Worm (Caenorhabditis elegans) whole organism, early embryonic: ENCODE results near the gene srh-141.

Experiments
- ama-1 ChIP-seq: fragments of 150-350 bp; optimal IDR thresholded peaks from 2 replicates; lab custom pipeline; 2014
- ets-7 ChIP-seq: sonication (generic microtip); optimal IDR thresholded peaks from 2 replicates; lab custom pipeline; 2016; ENCODE audit warnings: missing genotype, missing genetic modification characterization, missing compliant biosample characterization
- flt-1 ChIP-seq: fragments of 200-800 bp; sonication (Bioruptor generic); IDR thresholded peaks from 2 replicates; pipeline ENCODE4 v1.3.6; 2022; ENCODE audit warnings: missing genetic modification characterization, missing compliant biosample characterization

- no peak for TF ChIP-seq flt-1
- TF ChIP-seq ets-7: no peak
- TF ChIP-seq ama-1 (lab: Kevin White, UChicago): no peak
Measured at ce11 chrV:16479275-16479674, 35.5 kb downstream of the srh-141 start, which contains the start of gene T08G3.11.
